Worm (Caenorhabditis elegans) whole organism, early embryonic: ENCODE results near the gene hpo-26.
"Not testable (repeated sequence)": the region's sequence is repeated elsewhere in the genome, so short reads cannot be mapped to it uniquely, and the experiment has no call there.

ENCODE experiments used
- flt-1 ChIP-seq: fragments of 200-800 bp; sonication (Bioruptor generic); IDR thresholded peaks from 2 replicates; pipeline ENCODE4 v1.3.6; 2022; ENCODE audit warnings: missing genetic modification characterization, missing compliant biosample characterization
- hnd-1 ChIP-seq: sonication (generic microtip); optimal IDR thresholded peaks from 2 replicates; lab custom pipeline; 2016; ENCODE audit warnings: missing genetic modification characterization, missing compliant biosample characterization
- tra-4 ChIP-seq: sonication (generic microtip); optimal IDR thresholded peaks from 2 replicates; lab custom pipeline; 2017; ENCODE audit warnings: missing genetic modification characterization, missing compliant biosample characterization

- not testable (repeated sequence) for TF ChIP-seq flt-1 (GFP tag; lab: Robert Waterston, UW); tra-4; hnd-1 (tag; lab: Kevin White, UChicago)
These were observed 48.9 kb upstream of the hpo-26 start, which contains the start of gene ZK1055.4 for ce11 chrV:6581762-6582161.
